Fruit fly (Drosophila melanogaster) whole organism, embryonic: ENCODE results near the gene CG43208.

Experiments
- Adf1 ChIP-seq: fragments of 200-800 bp; sonication (Bioruptor generic); IDR thresholded peaks from 2 replicates; pipeline ENCODE4 v1.3.6; 2022; ENCODE audit warnings: missing biosample characterization, missing genetic modification characterization
- Asciz ChIP-seq: fragments of 200-800 bp; sonication (Bioruptor generic); optimal IDR thresholded peaks from 2 replicates; lab custom pipeline; 2017; ENCODE audit warnings: missing biosample characterization, mild to moderate bottlenecking, missing genetic modification characterization, missing genetic modification reagents
- BEAF-32 ChIP-seq: fragments of 200-800 bp; sonication (Bioruptor generic); optimal IDR thresholded peaks from 3 replicates; lab custom pipeline; 2017; ENCODE audit warnings: missing biosample characterization, missing genetic modification characterization, mild to moderate bottlenecking, moderate library complexity, missing genetic modification reagents
- Blimp-1 ChIP-seq: fragments of 200-800 bp; sonication (Bioruptor generic); optimal IDR thresholded peaks from 3 replicates; lab custom pipeline; 2018; ENCODE audit warnings: missing biosample characterization, missing genetic modification characterization, mild to moderate bottlenecking, moderate library complexity, missing genetic modification reagents
- CG10147 ChIP-seq: fragments of 200-800 bp; sonication (Bioruptor generic); optimal IDR thresholded peaks from 2 replicates; lab custom pipeline; 2019; ENCODE audit warnings: missing biosample characterization, mild to moderate bottlenecking, missing genetic modification characterization, moderate library complexity
- CG10209 ChIP-seq: fragments of 200-800 bp; sonication (Bioruptor generic); optimal IDR thresholded peaks from 3 replicates; lab custom pipeline; 2017; ENCODE audit warnings: missing biosample characterization, mild to moderate bottlenecking, missing genetic modification characterization, missing genetic modification reagents
- CG10274 ChIP-seq: fragments of 200-800 bp; sonication (Bioruptor generic); optimal IDR thresholded peaks from 3 replicates; lab custom pipeline; 2017; ENCODE audit warnings: missing biosample characterization, mild to moderate bottlenecking, missing genetic modification characterization
- CG10366 ChIP-seq: fragments of 200-800 bp; sonication (Bioruptor generic); IDR thresholded peaks from 2 replicates; pipeline ENCODE4 v1.3.6; 2022; ENCODE audit warnings: missing biosample characterization, missing genetic modification characterization
- CG12769 ChIP-seq: fragments of 200-800 bp; sonication (Bioruptor generic); optimal IDR thresholded peaks from 2 replicates; lab custom pipeline; 2019; ENCODE audit warnings: missing biosample characterization, mild to moderate bottlenecking, missing genetic modification characterization, moderate library complexity
- CG13894 ChIP-seq: fragments of 200-800 bp; sonication (Bioruptor generic); optimal IDR thresholded peaks from 3 replicates; lab custom pipeline; 2018; ENCODE audit warnings: missing biosample characterization, mild to moderate bottlenecking, missing genetic modification characterization, moderate library complexity
- CG14050 ChIP-seq: fragments of 200-800 bp; sonication (Bioruptor generic); IDR thresholded peaks from 3 replicates; pipeline ENCODE4 v1.3.6; 2022; ENCODE audit warnings: missing biosample characterization, missing genetic modification characterization
- CG1529 ChIP-seq: fragments of 200-800 bp; sonication (Bioruptor generic); optimal IDR thresholded peaks from 3 replicates; lab custom pipeline; 2018; ENCODE audit warnings: missing biosample characterization, missing genetic modification characterization
- CG17802 ChIP-seq: fragments of 200-800 bp; sonication (Bioruptor generic); optimal IDR thresholded peaks from 2 replicates; lab custom pipeline; 2018; ENCODE audit warnings: missing biosample characterization, mild to moderate bottlenecking, missing genetic modification characterization, moderate library complexity
- CG2712 ChIP-seq: fragments of 200-800 bp; optimal IDR thresholded peaks from 3 replicates; lab custom pipeline; 2019; ENCODE audit warnings: missing biosample characterization, mild to moderate bottlenecking, missing genetic modification characterization, moderate library complexity
- CG31224 ChIP-seq: fragments of 200-800 bp; sonication (Bioruptor generic); IDR thresholded peaks from 2 replicates; pipeline ENCODE4 v1.3.6; 2022; ENCODE audit warnings: missing biosample characterization, missing genetic modification characterization
- CG34422 ChIP-seq: fragments of 200-800 bp; sonication (Bioruptor generic); IDR thresholded peaks from 3 replicates; pipeline ENCODE4 v1.3.6; 2022; ENCODE audit warnings: missing biosample characterization, missing genetic modification characterization
- CG6791 ChIP-seq: fragments of 200-800 bp; sonication (Bioruptor generic); IDR thresholded peaks from 3 replicates; pipeline ENCODE4 v1.3.6; 2022; ENCODE audit warnings: missing biosample characterization, missing genetic modification characterization; ENCODE audit not compliant: partially characterized antibody
- CG8388 ChIP-seq: fragments of 200-800 bp; sonication (Bioruptor generic); optimal IDR thresholded peaks from 2 replicates; lab custom pipeline; 2019; ENCODE audit warnings: missing biosample characterization, mild to moderate bottlenecking, missing genetic modification characterization, moderate library complexity
- Deaf1 ChIP-seq: fragments of 200-800 bp; optimal IDR thresholded peaks from 3 replicates; lab custom pipeline; 2019; ENCODE audit warnings: missing biosample characterization, mild to moderate bottlenecking, missing genetic modification characterization, moderate library complexity
- E2f2 ChIP-seq: fragments of 200-800 bp; sonication (Bioruptor generic); IDR thresholded peaks from 2 replicates; pipeline ENCODE4 v1.3.6; 2022; ENCODE audit warnings: missing biosample characterization, missing genetic modification characterization
- Ets65A ChIP-seq: fragments of 200-800 bp; sonication (Bioruptor generic); peaks from one replicate; lab custom pipeline; 2016; ENCODE audit warnings: missing biosample characterization, missing genetic modification characterization
- Hr39 ChIP-seq: fragments of >200 bp; optimal IDR thresholded peaks from 2 replicates; lab custom pipeline; 2017
- Mrtf ChIP-seq: fragments of 200-800 bp; sonication (Bioruptor generic); IDR thresholded peaks from 3 replicates; pipeline ENCODE4 v1.3.6; 2022; ENCODE audit warnings: missing biosample characterization, missing genetic modification characterization
- Rx ChIP-seq: fragments of 200-800 bp; sonication (Bioruptor generic); IDR thresholded peaks from 2 replicates; pipeline ENCODE4 v1.3.6; 2022; ENCODE audit warnings: missing biosample characterization, missing genetic modification characterization
- Sox102F ChIP-seq: fragments of 200-800 bp; sonication (Bioruptor generic); optimal IDR thresholded peaks from 2 replicates; lab custom pipeline; 2018; ENCODE audit warnings: missing biosample characterization, mild to moderate bottlenecking, missing genetic modification characterization, moderate library complexity
- Ssrp ChIP-seq: fragments of 200-800 bp; sonication (Bioruptor generic); optimal IDR thresholded peaks from 2 replicates; lab custom pipeline; 2018; ENCODE audit warnings: missing biosample characterization, mild to moderate bottlenecking, missing genetic modification characterization, moderate library complexity
- al ChIP-seq: fragments of 200-800 bp; sonication (Bioruptor generic); IDR thresholded peaks from 2 replicates; pipeline ENCODE4 v1.3.6; 2022; ENCODE audit warnings: missing biosample characterization, missing genetic modification characterization
- cato ChIP-seq: fragments of 200-800 bp; sonication (Bioruptor generic); optimal IDR thresholded peaks from 2 replicates; lab custom pipeline; 2016; ENCODE audit warnings: missing biosample characterization, missing genetic modification characterization, borderline replicate concordance
- chinmo ChIP-seq: fragments of 200-800 bp; sonication (Bioruptor generic); IDR thresholded peaks from 4 replicates; pipeline ENCODE4 v1.3.6; 2022; ENCODE audit warnings: missing biosample characterization, missing genetic modification characterization; ENCODE audit not compliant: partially characterized antibody
- crol ChIP-seq: fragments of 200-800 bp; sonication (Bioruptor generic); IDR thresholded peaks from 2 replicates; pipeline ENCODE4 v1.3.6; 2022; ENCODE audit warnings: missing biosample characterization, missing genetic modification characterization
- dmrt99B ChIP-seq: fragments of 200-800 bp; sonication (Bioruptor generic); optimal IDR thresholded peaks from 2 replicates; lab custom pipeline; 2018; ENCODE audit warnings: missing biosample characterization, mild to moderate bottlenecking, missing genetic modification characterization, moderate library complexity
- hkb ChIP-seq, 2 experiments: fragments of 200-800 bp in 1 of 2; fragments of >200 bp in 1 of 2; sonication (Bioruptor generic) in 1 of 2; IDR thresholded peaks in 1 of 2; optimal IDR thresholded peaks in 1 of 2; 2 replicates each; pipeline versions ENCODE4 v1.3.6 to Lab custom; 2017 to 2022; ENCODE audit warnings: missing biosample characterization in 1 of 2, missing genetic modification characterization in 1 of 2
- insv ChIP-seq, 2 experiments: fragments of 200-800 bp; sonication (Bioruptor generic); optimal IDR thresholded peaks; 3 replicates each; lab custom pipeline; 2016 to 2018; ENCODE audit warnings: missing biosample characterization in 2 of 2, missing genetic modification characterization in 2 of 2
- lab ChIP-seq: fragments of 200-800 bp; sonication (Bioruptor generic); optimal IDR thresholded peaks from 3 replicates; lab custom pipeline; 2017; ENCODE audit warnings: missing biosample characterization, missing genetic modification characterization, mild to moderate bottlenecking, moderate library complexity, missing genetic modification reagents
- rib ChIP-seq: fragments of 200-800 bp; sonication (Bioruptor generic); IDR thresholded peaks from 2 replicates; pipeline ENCODE4 v1.3.6; 2022; ENCODE audit warnings: missing biosample characterization, missing genetic modification characterization
- schlank ChIP-seq: fragments of 200-800 bp; sonication (Bioruptor generic); optimal IDR thresholded peaks from 2 replicates; lab custom pipeline; 2018; ENCODE audit warnings: missing biosample characterization, mild to moderate bottlenecking, missing genetic modification characterization
- scrt ChIP-seq: fragments of 200-800 bp; sonication (Bioruptor generic); optimal IDR thresholded peaks from 2 replicates; lab custom pipeline; 2018; ENCODE audit warnings: missing biosample characterization, mild to moderate bottlenecking, missing genetic modification characterization, moderate library complexity
- sens-2 ChIP-seq: fragments of 200-800 bp; sonication (Bioruptor generic); IDR thresholded peaks from 2 replicates; pipeline ENCODE4 v1.3.6; 2022; ENCODE audit warnings: missing biosample characterization, missing genetic modification characterization
- slbo ChIP-seq: fragments of 200-800 bp; sonication (Bioruptor generic); IDR thresholded peaks from 2 replicates; pipeline ENCODE4 v1.3.6; 2022; ENCODE audit warnings: missing biosample characterization, missing genetic modification characterization
- tup ChIP-seq: fragments of 200-800 bp; sonication (Bioruptor generic); optimal IDR thresholded peaks from 2 replicates; lab custom pipeline; 2016; ENCODE audit warnings: missing biosample characterization, mild to moderate bottlenecking, missing genetic modification characterization, moderate library complexity
- vnd ChIP-seq: fragments of 200-800 bp; sonication (Bioruptor generic); IDR thresholded peaks from 3 replicates; pipeline ENCODE4 v1.3.6; 2022; ENCODE audit warnings: missing biosample characterization, missing genetic modification characterization; ENCODE audit not compliant: partially characterized antibody
- zf30C ChIP-seq: fragments of 200-800 bp; sonication (Bioruptor generic); optimal IDR thresholded peaks from 3 replicates; lab custom pipeline; 2018; ENCODE audit warnings: missing biosample characterization, mild to moderate bottlenecking, missing genetic modification characterization

Gene CG43208

dm6 chr3R:13275473-13275872 lies 27.8 kb upstream of the CG43208 start:
- TF ChIP-seq CG31224 (peak; percentile 52), CG10274 (GFP tag; lab: Kevin White, UChicago) (no peak)

DNA sequence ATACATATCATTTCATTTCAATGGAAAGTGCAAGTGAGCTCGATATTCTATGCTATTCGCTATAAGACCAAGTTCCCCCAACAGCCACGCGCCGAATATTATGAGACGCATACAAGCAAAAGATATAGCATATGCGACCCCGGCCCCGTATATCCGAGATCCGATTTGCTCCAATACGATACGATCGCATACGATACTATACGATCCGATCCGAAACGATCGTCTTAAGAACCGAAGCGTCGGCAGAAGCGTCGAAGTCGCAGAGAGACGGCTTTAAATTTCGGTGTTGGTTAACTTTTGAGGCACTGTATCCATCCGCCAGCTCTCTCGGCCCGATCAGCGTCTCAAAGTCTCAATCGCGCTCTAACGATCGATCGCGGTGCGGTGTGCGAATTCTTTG lies 23.8 kb upstream of the CG43208 start, which contains the start of gene CG8630:
Gene CG8630 (plus strand): TSS at position 303 of the 400 bp plus-strand sequence.
- TF ChIP-seq crol (no peak), chinmo (GFP tag; lab: Robert Waterston, UW) (peak; percentile 53; the same call in 2 of the 4 replicates), CG13894 (tag; lab: Kevin White, UChicago) (peak; percentile 100), Rx (no peak), CG8388 (GFP tag; lab: Kevin White, UChicago) (peak; percentile 36), vnd (GFP tag; lab: Robert Waterston, UW) (no peak), cato (GFP tag; lab: Kevin White, UChicago) (no peak), Blimp-1 (GFP tag; lab: Kevin White, UChicago) (peak; percentile 52), CG10209 (GFP tag; lab: Kevin White, UChicago) (no peak), CG1529 (no peak), CG2712 (tag; lab: Kevin White, UChicago) (no peak), rib (0 out of 2 replicates have a peak, but pooled peaks have one; percentile 24), BEAF-32 (peak; percentile 2), Adf1 (peak; percentile 40; the same call in 1 of the 2 replicates), CG12769 (tag; lab: Kevin White, UChicago) (peak; percentile 32), Deaf1 (tag; lab: Kevin White, UChicago) (peak; percentile 87)

dm6 chr3R:13285110-13285509 lies 18.1 kb upstream of the CG43208 start:
- TF ChIP-seq CG17802 (tag; lab: Kevin White, UChicago), result no peak
- TF ChIP-seq tup (GFP tag; lab: Kevin White, UChicago), result no peak
- TF ChIP-seq crol, result 0 out of 2 replicates have a peak, but pooled peaks have one; percentile 21
- TF ChIP-seq al (GFP tag; lab: Robert Waterston, UW), result 0 out of 2 replicates have a peak, but pooled peaks have one; percentile 7
- TF ChIP-seq Mrtf (GFP tag; lab: Robert Waterston, UW), result 0 out of 3 replicates have a peak, but pooled peaks have one; percentile 36
- TF ChIP-seq Hr39 (lab: Kevin White, UChicago), result peak; percentile 50

DNA sequence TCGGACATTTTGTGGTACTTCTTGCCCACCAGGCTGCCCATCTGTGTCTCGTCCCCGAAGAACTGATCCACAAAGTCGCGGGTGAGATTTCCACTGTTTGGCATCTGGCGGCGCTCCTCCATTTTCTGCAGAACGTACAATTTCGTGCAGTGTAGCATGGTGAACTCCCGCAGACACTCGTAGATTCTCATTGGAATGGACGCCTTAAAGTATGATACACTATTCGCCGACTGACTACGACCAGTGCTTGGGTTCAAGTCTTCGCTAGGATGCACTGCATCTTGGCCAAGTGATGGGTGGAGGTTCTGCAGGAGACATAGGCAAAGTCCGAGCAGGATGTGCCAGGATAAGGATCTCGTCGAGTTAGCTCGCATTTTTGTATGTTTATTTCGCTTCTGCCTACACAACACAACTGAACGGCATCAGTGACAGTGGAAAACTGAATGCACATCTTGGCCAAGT lies 17.1 kb upstream of the CG43208 start, which contains the start of gene CG15888:
Gene CG15888 (minus strand): TSS at position 412 of the 462 bp plus-strand sequence.
- no peak for TF ChIP-seq hkb (optimal IDR thresholded peaks at IDR 0.05; lab: Kevin White, UChicago)
- TF ChIP-seq hkb (GFP tag; IDR thresholded peaks at IDR 0.05; lab: Robert Waterston, UW), result no peak
- no peak for TF ChIP-seq Asciz
- no peak for TF ChIP-seq sens-2 (GFP tag; lab: Robert Waterston, UW)
- no peak for TF ChIP-seq CG6791 (GFP tag; lab: Robert Waterston, UW)
- TF ChIP-seq zf30C (GFP tag; lab: Kevin White, UChicago), result peak; percentile 11
- peak in 1 of 2 experiments; percentile 85 for TF ChIP-seq insv (GFP tag; optimal IDR thresholded peaks at IDR 0.05; lab: Kevin White, UChicago)
- no peak for TF ChIP-seq CG10147 (GFP tag; lab: Kevin White, UChicago)
- peak; percentile 59 for TF ChIP-seq Ets65A (GFP tag; lab: Kevin White, UChicago)

- TF ChIP-seq Ssrp (tag; lab: Kevin White, UChicago) (no peak), E2f2 (GFP tag; lab: Robert Waterston, UW) (0 out of 2 replicates have a peak, but pooled peaks have one; percentile 19), schlank (no peak), sens-2 (GFP tag; lab: Robert Waterston, UW) (no peak), scrt (GFP tag; lab: Kevin White, UChicago) (no peak), CG14050 (GFP tag; lab: Robert Waterston, UW) (peak; percentile 31; the same call in 1 of the 3 replicates), slbo (GFP tag; lab: Robert Waterston, UW) (0 out of 2 replicates have a peak, but pooled peaks have one; percentile 3), CG34422 (GFP tag; lab: Robert Waterston, UW) (0 out of 3 replicates have a peak, but pooled peaks have one; percentile 9), lab (GFP tag; lab: Kevin White, UChicago) (peak; percentile 23), dmrt99B (peak; percentile 48), Rx (0 out of 2 replicates have a peak, but pooled peaks have one; percentile 5), Sox102F (GFP tag; lab: Kevin White, UChicago) (peak; percentile 55), CG10366 (GFP tag; lab: Robert Waterston, UW) (peak; percentile 48)
Observed at dm6 chr3R:13288763-13289312, 14.4 kb upstream of the CG43208 start, which contains the start of gene apn. TSS of gene apn (minus strand) at chr3R:13288813.
